Fruit fly (Drosophila melanogaster): ENCODE data around the gene Act5C.

The Act5C gene

dm6 chrX:5894529-5895487, 5.9 kb upstream of the Act5C start (continued):
- TF ChIP-seq Ssrp (tag; optimal IDR thresholded peaks at IDR 0.05) (peak; percentile 34), NK7.1 (GFP tag; optimal IDR thresholded peaks at IDR 0.05) (no peak), HmgD (GFP tag; optimal IDR thresholded peaks at IDR 0.05) (no peak), CG32767 (GFP tag; IDR thresholded peaks at IDR 0.05) (no peak), wdn (GFP tag; IDR thresholded peaks at IDR 0.05) (peak; percentile 43; the same call in 1 of the 2 replicates), kni (GFP tag; optimal IDR thresholded peaks at IDR 0.05) (peak; percentile 38), Eip74EF (GFP tag; optimal IDR thresholded peaks at IDR 0.05) (no peak), CG3163 (GFP tag; optimal IDR thresholded peaks at IDR 0.05) (no peak), dpn (GFP tag; optimal IDR thresholded peaks at IDR 0.05) (peak in 1 of 2 experiments; percentile 1), sisA (GFP tag; IDR thresholded peaks at IDR 0.05) (no peak), CG18599 (GFP tag; optimal IDR thresholded peaks at IDR 0.05) (peak; percentile 18), Six4 (GFP tag; optimal IDR thresholded peaks at IDR 0.05) (no peak), Ada2b (GFP tag; IDR thresholded peaks at IDR 0.05) (no peak), ranshi (GFP tag; IDR thresholded peaks at IDR 0.05) (no peak; the same call in 1 of the 2 replicates), Mad (GFP tag; optimal IDR thresholded peaks at IDR 0.05) (no peak), CG9797 (GFP tag; optimal IDR thresholded peaks at IDR 0.05) (no peak), CG43689 (GFP tag; IDR thresholded peaks at IDR 0.05) (no peak), eyg (GFP tag; optimal IDR thresholded peaks at IDR 0.05) (no peak), esg (GFP tag; conservative IDR thresholded peaks at IDR 0.05) (no peak), Dek (tag; optimal IDR thresholded peaks at IDR 0.05) (no peak), CG17186 (GFP tag; optimal IDR thresholded peaks at IDR 0.05) (no peak), dysf (GFP tag; IDR thresholded peaks at IDR 0.05) (no peak), CG12155 (GFP tag; optimal IDR thresholded peaks at IDR 0.05) (no peak), ssp (GFP tag; IDR thresholded peaks at IDR 0.05) (no peak), CG4404 (GFP tag; IDR thresholded peaks at IDR 0.05) (no peak), CG14014 (GFP tag; IDR thresholded peaks at IDR 0.05) (no peak), br (optimal IDR thresholded peaks at IDR 0.05) (no peak), CG13424 (tag; optimal IDR thresholded peaks at IDR 0.05) (no peak), crp (GFP tag; optimal IDR thresholded peaks at IDR 0.05) (peak in 1 of 2 experiments; percentile 32), CG14050 (GFP tag; IDR thresholded peaks at IDR 0.05) (no peak), CG12659 (GFP tag; optimal IDR thresholded peaks at IDR 0.05) (no peak), her (GFP tag; optimal IDR thresholded peaks at IDR 0.05) (no peak), ttk (GFP tag; IDR thresholded peaks at IDR 0.05) (no peak), Oli (tag; optimal IDR thresholded peaks at IDR 0.05) (peak; percentile 46), CG8281 (tag; optimal IDR thresholded peaks at IDR 0.05) (no peak), sc (optimal IDR thresholded peaks at IDR 0.05) (no peak), sc (GFP tag; optimal IDR thresholded peaks at IDR 0.05) (no peak), Camta (GFP tag; optimal IDR thresholded peaks at IDR 0.05) (no peak), ato (GFP tag; IDR thresholded peaks at IDR 0.05; ENCODE audit: partially characterized antibody) (no peak), Doc2 (GFP tag; IDR thresholded peaks at IDR 0.05) (no peak), Xbp1 (GFP tag; optimal IDR thresholded peaks at IDR 0.05) (no peak), CG16815 (GFP tag; optimal IDR thresholded peaks at IDR 0.05) (no peak), CG5953 (GFP tag; IDR thresholded peaks at IDR 0.05) (no peak), bsh (GFP tag; optimal IDR thresholded peaks at IDR 0.05) (peak in 1 of 2 experiments; percentile 48), CG30403 (GFP tag; optimal IDR thresholded peaks at IDR 0.05) (no peak), CG9437 (GFP tag; optimal IDR thresholded peaks at IDR 0.05) (no peak), CG10654 (GFP tag; optimal IDR thresholded peaks at IDR 0.05) (no peak), C15 (GFP tag; IDR thresholded peaks at IDR 0.05) (no peak), scrt (GFP tag; optimal IDR thresholded peaks at IDR 0.05) (no peak), seq (GFP tag; IDR thresholded peaks at IDR 0.05) (no peak)

Data from whole organism, embryonic.